Fruit fly (Drosophila melanogaster) Kc167 (cell line): ENCODE data around the gene Glos.
"Not testable (repeated sequence)": the region's sequence is repeated elsewhere in the genome, so short reads cannot be mapped to it uniquely, and the experiment has no call there.

Experiments used
- Myc ChIP-seq: fragments of >200 bp; optimal IDR thresholded peaks from 2 replicates; lab custom pipeline; 2017; ENCODE audit warnings: missing external identifiers
- Sin3A ChIP-seq: fragments of >200 bp; optimal IDR thresholded peaks from 2 replicates; lab custom pipeline; 2018; ENCODE audit warnings: missing external identifiers
- h ChIP-seq: fragments of >200 bp; optimal IDR thresholded peaks from 3 replicates; lab custom pipeline; 2018; ENCODE audit warnings: missing external identifiers
- insv ChIP-seq: fragments of >200 bp; optimal IDR thresholded peaks from 3 replicates; lab custom pipeline; 2018; ENCODE audit warnings: missing external identifiers
- psq ChIP-seq: fragments of >200 bp; optimal IDR thresholded peaks from 2 replicates; lab custom pipeline; 2017; ENCODE audit warnings: missing external identifiers
- ttk ChIP-seq: sonication (Bioruptor generic); optimal IDR thresholded peaks from 2 replicates; lab custom pipeline; 2017; ENCODE audit warnings: missing external identifiers

The Glos gene

DNA sequence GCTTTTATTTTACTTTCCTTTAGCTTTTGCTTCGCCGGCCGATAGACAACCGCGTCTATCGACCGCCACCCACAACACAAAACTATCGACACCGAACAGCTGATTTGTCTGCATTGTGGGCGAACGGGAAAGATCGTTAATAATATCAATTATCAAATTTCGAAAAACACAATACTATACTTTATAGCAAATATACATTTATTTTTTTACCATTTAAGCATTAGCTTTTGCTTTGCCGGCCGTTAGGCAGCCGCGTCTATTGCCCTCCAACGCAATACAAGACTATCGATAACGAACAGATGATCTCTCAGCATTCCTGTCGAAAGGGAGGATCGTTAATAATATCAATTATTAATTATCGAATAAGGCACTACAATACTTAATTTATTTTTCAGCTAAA is at the start of gene Glos, which contains the start of gene CG2938:
Gene Glos (plus strand): TSS at position 344 of the 400 bp plus-strand sequence.
Gene CG2938 (minus strand): TSS at position 296 of the 400 bp plus-strand sequence.
- TF ChIP-seq Myc (lab: Kevin White, UChicago) (no peak), Sin3A (lab: Kevin White, UChicago) (no peak), psq (lab: Kevin White, UChicago) (no peak), h (lab: Kevin White, UChicago) (no peak), insv (lab: Kevin White, UChicago) (no peak), ttk (lab: Kevin White, UChicago) (no peak)

DNA sequence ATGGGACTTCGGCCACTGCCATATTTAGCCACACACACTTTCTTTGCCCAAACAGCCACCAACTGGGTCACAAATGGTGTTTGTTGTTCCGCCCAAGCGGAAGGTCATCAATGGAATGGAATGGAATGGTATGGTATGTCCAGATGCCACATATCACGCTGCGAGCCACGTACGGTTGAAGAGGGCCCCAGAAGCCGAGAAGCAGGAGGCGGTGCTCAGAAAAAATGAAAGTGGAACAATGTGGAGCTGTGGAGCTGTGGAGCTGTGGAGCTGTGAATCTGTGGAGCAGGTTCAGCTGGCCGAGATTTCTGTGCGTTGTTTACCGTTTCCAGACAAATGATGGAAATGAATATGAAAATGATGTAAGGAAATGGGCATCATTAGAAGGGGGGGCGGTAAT is 49.6 kb upstream of the Glos start:
- TF ChIP-seq ttk (lab: Kevin White, UChicago) (no peak), Myc (lab: Kevin White, UChicago) (no peak), psq (lab: Kevin White, UChicago) (no peak), h (lab: Kevin White, UChicago) (no peak), insv (lab: Kevin White, UChicago) (no peak), Sin3A (lab: Kevin White, UChicago) (no peak)

DNA sequence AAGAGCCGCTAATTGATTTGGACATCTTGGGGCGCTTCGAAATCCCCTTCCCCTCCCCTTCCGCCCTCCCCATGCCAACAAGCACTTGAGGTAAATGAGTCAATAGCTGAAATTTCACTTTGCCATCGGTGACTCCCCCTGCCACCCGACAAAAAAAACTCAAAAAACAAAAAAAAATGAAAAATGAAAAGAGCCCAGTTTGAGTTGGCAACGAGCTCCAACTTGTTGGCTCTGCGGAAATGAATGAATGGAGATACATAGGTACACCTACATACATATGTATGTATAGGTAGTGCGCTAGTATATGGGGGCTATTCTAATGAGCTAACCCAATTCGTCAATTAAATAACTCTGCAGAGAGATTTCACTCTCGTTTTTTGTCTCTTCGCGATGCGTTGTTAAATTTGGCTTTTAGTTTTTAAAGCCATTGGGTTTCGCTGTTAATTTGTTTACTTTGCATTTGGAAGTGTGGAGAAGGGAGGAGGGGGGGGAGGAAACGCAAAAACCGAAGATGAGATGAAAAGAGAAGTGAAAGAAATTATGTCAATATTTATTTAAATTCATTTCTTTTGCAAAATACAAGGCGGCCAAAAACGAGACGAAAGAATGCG is 48.6 kb upstream of the Glos start:
- TF ChIP-seq insv (lab: Kevin White, UChicago) (no peak), h (lab: Kevin White, UChicago) (no peak), ttk (lab: Kevin White, UChicago) (no peak), Sin3A (lab: Kevin White, UChicago) (no peak)

DNA sequence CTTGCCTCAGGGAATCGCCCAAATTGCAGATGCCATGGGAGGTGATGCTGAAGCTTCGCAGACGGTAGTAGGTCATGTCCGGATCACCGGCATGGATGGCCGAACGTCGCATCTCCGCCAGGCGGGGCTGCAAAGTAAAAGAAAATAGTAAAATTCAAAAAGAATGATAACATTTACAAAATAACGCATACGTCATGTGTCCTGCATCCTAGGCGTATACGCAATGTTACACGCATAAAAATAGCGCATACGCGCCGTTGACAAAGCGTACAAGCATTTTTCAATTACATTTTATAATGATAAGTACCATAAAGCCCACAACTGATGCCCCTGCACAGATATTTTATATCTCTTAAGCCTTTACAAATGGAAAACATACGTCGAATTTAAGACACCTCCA is 34.4 kb upstream of the Glos start:
- TF ChIP-seq ttk (lab: Kevin White, UChicago): no peak
- no peak for TF ChIP-seq Myc (lab: Kevin White, UChicago)
- no peak for TF ChIP-seq insv (lab: Kevin White, UChicago)
- TF ChIP-seq h (lab: Kevin White, UChicago): no peak
- TF ChIP-seq Sin3A (lab: Kevin White, UChicago): no peak
- no peak for TF ChIP-seq psq (lab: Kevin White, UChicago)

DNA sequence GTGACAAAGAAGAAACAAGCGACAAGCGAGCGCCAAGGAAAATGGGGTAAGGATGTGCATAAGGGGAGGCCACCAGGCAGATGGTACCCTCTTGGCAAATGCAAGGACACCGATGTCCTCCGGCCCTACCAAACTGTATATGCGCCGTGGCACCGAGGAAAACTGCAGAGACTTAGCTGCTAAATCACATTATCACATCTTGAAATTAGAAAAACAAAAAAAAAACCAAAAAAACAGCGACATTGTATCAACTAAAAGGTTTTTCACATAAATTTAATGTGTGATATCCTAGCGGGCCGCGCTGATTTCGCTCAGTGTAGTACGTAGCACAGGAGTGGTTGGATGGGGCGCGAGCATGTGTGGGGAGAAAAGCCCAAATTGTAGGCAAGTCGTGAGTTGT is 7.8 kb upstream of the Glos start:
- TF ChIP-seq psq (lab: Kevin White, UChicago) (no peak), Myc (lab: Kevin White, UChicago) (no peak), insv (lab: Kevin White, UChicago) (no peak), ttk (lab: Kevin White, UChicago) (no peak), Sin3A (lab: Kevin White, UChicago) (no peak), h (lab: Kevin White, UChicago) (no peak)

DNA sequence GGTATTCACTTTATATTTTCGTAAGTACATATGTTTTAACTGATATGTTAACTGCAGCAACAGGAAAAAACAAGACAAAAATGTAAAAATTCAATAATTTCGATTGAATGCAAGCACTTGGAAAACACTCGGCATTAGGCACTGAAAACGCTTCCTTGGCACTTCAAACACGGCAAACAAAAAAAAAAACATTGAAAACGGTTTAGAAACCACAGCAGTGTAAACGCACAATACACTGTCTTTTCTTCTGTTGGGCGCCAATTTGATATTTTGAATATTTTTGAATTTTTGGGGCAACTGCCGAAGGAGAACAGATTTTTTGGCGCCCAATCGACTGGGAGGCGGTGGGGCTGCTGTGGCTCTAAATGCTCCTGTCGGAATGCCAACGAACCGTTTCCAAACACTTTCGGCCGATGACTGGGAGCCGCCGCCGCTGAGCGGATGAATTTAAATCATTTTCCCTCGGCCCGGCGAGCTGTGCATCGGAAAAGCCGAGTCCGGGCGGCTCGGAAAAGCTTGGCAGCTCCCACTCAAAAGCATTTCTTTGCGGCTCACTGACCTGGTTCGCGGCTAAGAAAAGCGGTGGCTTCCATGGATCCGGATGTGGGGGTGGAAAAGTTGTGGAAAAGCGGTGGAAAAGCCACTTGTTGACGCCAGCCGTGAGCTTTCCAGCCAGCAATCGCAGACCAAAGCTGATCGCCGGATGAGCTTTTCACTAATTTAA is 5.6 kb upstream of the Glos start, which contains the start of gene CG42541:
Gene CG42541 (minus strand): TSS at position 51 of the 724 bp plus-strand sequence.
- TF ChIP-seq h (lab: Kevin White, UChicago) (no peak), Myc (lab: Kevin White, UChicago) (no peak), ttk (lab: Kevin White, UChicago) (no peak), Sin3A (lab: Kevin White, UChicago) (no peak), psq (lab: Kevin White, UChicago) (no peak), insv (lab: Kevin White, UChicago) (no peak)

DNA sequence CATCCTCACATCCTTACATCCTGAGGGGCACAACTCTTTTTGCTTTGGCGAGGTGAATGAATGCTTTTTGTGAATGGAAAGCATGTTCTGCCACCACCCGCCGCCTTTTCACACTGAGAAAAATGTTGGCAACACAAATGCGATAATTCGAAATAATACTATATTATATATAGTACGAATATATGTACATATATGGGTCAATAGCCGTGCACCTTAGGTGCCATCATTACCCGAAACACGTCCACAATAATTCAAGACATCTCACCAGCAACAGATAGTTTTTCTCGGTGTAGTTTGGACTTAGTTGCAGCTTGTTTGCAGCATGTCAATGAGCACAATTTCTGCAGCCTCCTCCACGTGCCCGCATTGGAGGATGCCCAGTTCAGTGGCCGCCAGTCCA is 4.6 kb upstream of the Glos start:
- no peak for TF ChIP-seq Myc (lab: Kevin White, UChicago)
- TF ChIP-seq psq (lab: Kevin White, UChicago): no peak
- no peak for TF ChIP-seq insv (lab: Kevin White, UChicago)
- no peak for TF ChIP-seq h (lab: Kevin White, UChicago)
- no peak for TF ChIP-seq Sin3A (lab: Kevin White, UChicago)
- no peak for TF ChIP-seq ttk (lab: Kevin White, UChicago)

DNA sequence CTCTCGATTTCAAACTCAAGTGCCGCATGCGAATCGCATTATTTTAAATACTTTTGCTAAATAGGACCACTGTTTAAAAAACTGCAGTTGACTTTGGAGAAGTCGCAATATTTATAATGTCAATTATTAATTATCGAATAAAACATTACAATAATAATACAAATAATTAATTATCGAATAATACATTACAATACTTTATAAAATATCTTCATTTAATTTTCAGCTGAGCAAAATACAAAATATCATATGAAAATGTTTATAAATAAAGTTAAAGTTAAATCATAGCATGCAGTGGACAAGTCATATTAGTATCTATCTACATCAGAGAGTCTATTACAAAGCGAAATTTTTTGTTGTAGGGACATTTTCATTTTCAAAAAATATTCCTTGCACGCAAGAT is 4.2 kb downstream of the Glos start, which contains the start of gene Gem4b:
Gene Gem4b (plus strand): TSS at position 301 of the 400 bp plus-strand sequence.
- TF ChIP-seq h, Sin3A, Myc (lab: Kevin White, UChicago): not testable (repeated sequence)

DNA sequence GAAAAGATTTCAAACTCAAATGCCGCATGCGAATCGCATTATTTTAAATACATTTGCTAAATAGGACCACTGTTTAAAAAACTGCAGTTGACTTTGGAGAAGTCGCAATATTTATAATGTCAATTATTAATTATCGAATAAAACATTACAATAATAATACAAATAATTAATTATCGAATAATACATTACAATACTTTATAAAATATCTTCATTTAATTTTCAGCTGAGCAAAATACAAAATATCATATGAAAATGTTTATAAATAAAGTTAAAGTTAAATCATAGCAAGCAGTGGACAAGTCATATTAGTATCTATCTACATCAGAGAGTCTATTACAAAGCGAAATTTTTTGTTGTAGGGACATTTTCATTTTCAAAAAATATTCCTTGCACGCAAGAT is 8.4 kb downstream of the Glos start, which contains the start of gene Gem4c:
Gene Gem4c (plus strand): TSS at position 301 of the 400 bp plus-strand sequence.
- not testable (repeated sequence) for TF ChIP-seq h, psq, insv (lab: Kevin White, UChicago)

DNA sequence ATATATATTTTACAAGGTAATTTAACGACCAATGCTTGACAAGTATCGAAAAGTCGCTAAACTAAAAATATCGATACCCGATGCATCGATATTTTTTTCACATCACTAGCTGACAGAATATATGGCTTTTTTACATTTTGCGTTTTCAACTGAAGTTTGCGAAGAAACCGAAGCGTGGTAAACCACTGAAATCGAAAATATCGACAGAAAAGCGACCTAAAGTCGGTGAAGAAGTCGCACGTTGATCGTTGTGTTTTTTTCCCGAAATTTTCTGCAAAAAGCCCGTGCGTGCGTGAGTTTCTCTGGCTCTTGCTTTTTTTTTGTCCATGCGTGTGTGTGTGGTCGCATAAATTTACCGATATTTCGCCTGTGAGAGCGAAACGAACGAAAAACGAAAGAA is 12.6 kb downstream of the Glos start, which contains the start of gene Vap33:
Gene Vap33 (plus strand): TSS at position 87 of the 400 bp plus-strand sequence.
- TF ChIP-seq Myc (lab: Kevin White, UChicago) (no peak), insv (lab: Kevin White, UChicago) (no peak), psq (lab: Kevin White, UChicago) (no peak), ttk (lab: Kevin White, UChicago) (no peak), Sin3A (lab: Kevin White, UChicago) (no peak), h (lab: Kevin White, UChicago) (no peak)

DNA sequence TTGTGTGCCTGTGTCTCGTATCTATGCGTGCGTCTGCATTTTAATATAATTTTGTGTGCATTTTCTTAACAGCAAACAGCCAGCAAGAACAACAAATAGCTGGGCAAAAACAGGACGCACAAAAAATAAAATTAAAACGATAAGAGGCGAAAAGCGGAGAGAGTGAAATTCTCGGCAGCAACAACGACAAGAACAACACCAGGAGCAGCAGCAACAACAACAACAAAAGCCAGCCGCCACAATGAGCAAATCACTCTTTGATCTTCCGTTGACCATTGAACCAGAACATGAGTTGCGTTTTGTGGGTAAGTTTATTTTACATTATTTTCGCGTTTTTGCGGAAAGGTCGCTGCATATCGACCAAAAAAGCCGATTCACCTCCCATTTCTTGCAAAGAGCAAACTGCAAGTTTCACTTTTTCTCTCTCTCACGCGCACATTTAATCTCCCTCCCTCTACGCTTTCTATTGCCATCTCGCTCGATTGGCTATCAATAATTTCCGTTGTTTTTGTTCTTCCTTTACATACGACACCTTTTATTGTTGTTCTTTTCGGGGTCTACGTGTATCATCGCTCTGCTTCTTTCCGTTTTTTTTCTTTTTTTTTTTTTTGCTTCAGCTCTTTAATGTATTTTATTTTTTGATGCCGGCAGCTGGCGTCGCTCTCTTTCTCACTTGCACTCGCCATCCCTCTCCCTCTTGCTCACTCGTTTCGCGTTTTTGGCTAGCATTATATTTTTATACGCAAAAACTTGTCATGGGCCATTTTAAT is 13.3 kb downstream of the Glos start:
- TF ChIP-seq Myc (lab: Kevin White, UChicago): no peak
- no peak for TF ChIP-seq insv (lab: Kevin White, UChicago)
